Fruit fly (Drosophila melanogaster) whole organism, embryonic: ENCODE results near the gene CG42820.

ENCODE experiments used
- CG10979 ChIP-seq: fragments of 200-800 bp; sonication (Bioruptor generic); optimal IDR thresholded peaks from 2 replicates; lab custom pipeline; 2018; ENCODE audit warnings: missing biosample characterization, mild to moderate bottlenecking, missing genetic modification characterization, moderate library complexity
- CG13287 ChIP-seq: fragments of 200-800 bp; sonication (Bioruptor generic); IDR thresholded peaks from 2 replicates; pipeline ENCODE4 v1.3.6; 2022; ENCODE audit warnings: missing biosample characterization, missing genetic modification characterization; ENCODE audit not compliant: partially characterized antibody
- CG14014 ChIP-seq: fragments of 200-800 bp; sonication (Bioruptor generic); IDR thresholded peaks from 2 replicates; pipeline ENCODE4 v1.3.6; 2022; ENCODE audit warnings: missing biosample characterization, missing genetic modification characterization
- CG2889 ChIP-seq: fragments of 200-800 bp; sonication (Bioruptor generic); IDR thresholded peaks from 3 replicates; pipeline ENCODE4 v1.3.6; 2022; ENCODE audit warnings: missing biosample characterization, missing genetic modification characterization
- CG3065 ChIP-seq: fragments of 200-800 bp; sonication (Bioruptor generic); optimal IDR thresholded peaks from 2 replicates; lab custom pipeline; 2016; ENCODE audit warnings: missing biosample characterization, missing genetic modification characterization
- CG43689 ChIP-seq: fragments of 200-800 bp; sonication (Bioruptor generic); IDR thresholded peaks from 2 replicates; pipeline ENCODE4 v1.3.6; 2022; ENCODE audit warnings: missing biosample characterization, missing genetic modification characterization
- psq ChIP-seq: fragments of 200-800 bp; sonication (Bioruptor generic); optimal IDR thresholded peaks from 2 replicates; lab custom pipeline; 2017; ENCODE audit warnings: missing biosample characterization, missing genetic modification characterization
- unpg ChIP-seq: fragments of 200-800 bp; sonication (Bioruptor generic); optimal IDR thresholded peaks from 3 replicates; lab custom pipeline; 2018; ENCODE audit warnings: missing biosample characterization, mild to moderate bottlenecking, missing genetic modification characterization, moderate library complexity

DNA sequence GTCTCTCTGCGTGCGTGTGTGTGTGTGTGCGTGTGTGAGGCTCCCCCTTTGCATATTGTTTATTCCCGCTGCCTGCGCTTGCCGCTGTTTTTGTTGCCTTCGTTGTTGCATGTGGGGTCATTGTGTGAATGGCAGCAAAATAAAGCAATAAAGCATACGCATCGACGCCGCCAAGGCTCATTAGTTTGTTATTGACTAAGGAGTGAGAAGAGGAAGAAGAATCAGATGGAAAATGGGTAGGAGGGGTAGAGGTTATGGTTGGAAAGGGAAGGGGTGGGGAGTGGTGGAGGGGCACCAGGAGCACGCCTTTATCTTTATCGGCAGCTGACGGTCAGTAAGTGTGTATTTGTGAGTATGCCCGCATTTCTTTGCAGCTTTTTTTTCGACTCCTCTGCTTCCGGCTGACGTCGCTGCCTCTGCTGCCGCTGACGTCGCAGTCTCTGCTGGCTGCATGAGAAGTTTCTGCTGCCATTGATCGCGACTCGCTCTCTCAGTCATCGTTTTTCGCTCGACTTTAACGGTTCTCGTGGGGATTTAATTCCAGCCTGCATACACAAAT lies 27.3 kb upstream of the CG42820 start:
- no peak for TF ChIP-seq unpg (GFP tag; lab: Kevin White, UChicago)
- no peak for TF ChIP-seq CG14014 (GFP tag; lab: Robert Waterston, UW)
- no peak for TF ChIP-seq CG2889 (GFP tag; lab: Robert Waterston, UW)
- no peak for TF ChIP-seq CG10979 (tag; lab: Kevin White, UChicago)
- TF ChIP-seq CG43689 (GFP tag; lab: Robert Waterston, UW): no peak
- no peak for TF ChIP-seq CG13287
- TF ChIP-seq psq (GFP tag; lab: Kevin White, UChicago): no peak
- no peak for TF ChIP-seq CG3065 (GFP tag; lab: Kevin White, UChicago)
